Fruit fly (Drosophila melanogaster): ENCODE measurements around the gene bur.

DNA sequence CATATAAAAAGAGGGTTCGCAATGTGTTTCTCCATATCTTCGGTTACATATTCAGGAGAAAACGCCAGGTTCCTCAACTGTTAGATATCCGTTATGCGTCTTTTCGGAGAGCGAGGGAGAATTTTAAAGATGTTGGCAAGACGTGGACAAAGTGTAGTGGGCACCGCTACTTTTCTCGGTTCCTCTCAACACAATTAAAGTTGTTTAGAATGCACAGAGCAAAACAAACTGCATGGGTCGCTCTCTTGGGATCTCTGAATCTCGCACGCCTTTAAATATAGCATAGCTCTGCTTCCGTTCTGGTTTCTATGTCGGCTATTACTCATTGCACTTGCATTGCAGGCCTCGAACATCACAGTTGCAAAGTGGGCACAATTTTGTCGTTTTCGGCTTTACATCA, 26.7 kb upstream of the bur start, which contains the start of gene clumsy:
- TF ChIP-seq Mnt (GFP tag; optimal IDR thresholded peaks at IDR 0.05) (no peak), CG11617 (GFP tag; optimal IDR thresholded peaks at IDR 0.05) (no peak), cnc (optimal IDR thresholded peaks at IDR 0.05) (no peak), CG33017 (tag; optimal IDR thresholded peaks at IDR 0.05) (no peak), CG12768 (GFP tag; optimal IDR thresholded peaks at IDR 0.05) (no peak), CG5204 (GFP tag; optimal IDR thresholded peaks at IDR 0.05) (no peak), kay (GFP tag; ENCODE audit: borderline replicate concordance) (no peak), CG14711 (tag; optimal IDR thresholded peaks at IDR 0.05) (no peak), CG7045 (GFP tag; optimal IDR thresholded peaks at IDR 0.05) (no peak), cic (GFP tag; optimal IDR thresholded peaks at IDR 0.05) (no peak)

Measured in whole organism, adult.